Worm (Caenorhabditis elegans): Measurements from ENCODE around the gene R107.9.

- TF ChIP-seq Y53F4B.3 (GFP tag; IDR thresholded peaks at IDR 0.05) (no peak), let-526 (GFP tag; IDR thresholded peaks at IDR 0.05) (no peak), lin-35 (GFP tag; optimal IDR thresholded peaks at IDR 0.05) (no peak), die-1 (tag; optimal IDR thresholded peaks at IDR 0.05) (no peak), snpc-4 (GFP tag; optimal IDR thresholded peaks at IDR 0.05) (no peak), snpc-4 (tag; optimal IDR thresholded peaks at IDR 0.05) (no peak), efl-1 (GFP tag; optimal IDR thresholded peaks at IDR 0.05) (no peak), lin-26 (GFP tag; IDR thresholded peaks at IDR 0.05) (no peak), Y56A3A.18 (GFP tag; IDR thresholded peaks at IDR 0.05) (no peak), mxl-1 (tag; optimal IDR thresholded peaks at IDR 0.05) (no peak), nfyb-1 (GFP tag; IDR thresholded peaks at IDR 0.05) (no peak), hlh-12 (tag; optimal IDR thresholded peaks at IDR 0.05) (no peak), unc-62 (GFP tag; optimal IDR thresholded peaks at IDR 0.05) (no peak)
Observed at ce11 chrIII:9037658-9038057, at the start of gene R107.9.
